Fruit fly (Drosophila melanogaster): Measurements from ENCODE around the gene CG32795.

Gene CG32795

DNA sequence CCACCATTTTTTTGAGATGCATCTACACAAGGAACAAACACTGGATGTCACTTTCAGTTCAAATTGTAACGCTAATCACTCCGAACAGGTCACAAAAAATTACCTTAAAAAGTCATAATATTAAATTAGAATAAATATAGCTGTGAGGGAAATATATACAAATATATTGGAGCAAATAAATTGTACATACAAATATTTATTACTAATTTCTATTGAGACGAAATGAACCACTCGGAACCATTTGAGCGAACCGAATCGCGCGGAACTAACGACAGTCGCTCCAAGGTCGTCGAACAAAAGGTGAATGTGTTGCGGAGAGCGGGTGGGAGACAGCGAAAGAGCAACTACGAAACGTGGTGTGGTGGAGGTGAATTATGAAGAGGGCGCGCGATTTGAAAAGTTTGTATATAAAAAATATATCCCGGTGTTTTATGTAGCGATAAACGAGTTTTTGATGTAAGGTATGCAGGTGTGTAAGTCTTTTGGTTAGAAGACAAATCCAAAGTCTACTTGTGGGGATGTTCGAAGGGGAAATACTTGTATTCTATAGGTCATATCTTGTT lies at the start of gene CG32795:
Gene CG32795, minus strand, starts transcription at position 513 of the 563 bp plus-strand sequence.
- TF ChIP-seq CTCF (optimal IDR thresholded peaks at IDR 0.05) (no peak), CG8478 (optimal IDR thresholded peaks at IDR 0.05) (no peak)

DNA sequence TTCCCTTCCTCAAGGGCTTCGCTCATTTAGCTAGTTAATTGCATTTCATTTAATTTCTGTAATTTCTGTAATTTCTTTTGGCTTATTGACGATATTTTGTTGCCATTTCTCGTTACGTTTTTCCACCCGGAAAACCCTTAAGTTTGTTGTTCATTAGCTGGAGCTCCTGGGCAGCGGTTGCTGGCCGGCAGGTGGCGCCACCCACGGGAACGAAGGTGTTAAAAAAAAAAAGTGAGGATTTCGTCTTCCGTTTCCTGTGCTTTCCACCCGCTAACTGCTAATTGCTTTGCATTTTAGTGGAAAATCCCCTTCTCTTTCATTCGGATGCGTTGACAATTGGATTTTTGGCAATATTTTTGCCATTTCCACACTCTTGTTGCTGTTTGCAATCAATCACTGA lies 24.1 kb upstream of the CG32795 start:
- TF ChIP-seq CG8478 (optimal IDR thresholded peaks at IDR 0.05) (no peak), CTCF (optimal IDR thresholded peaks at IDR 0.05) (peak; percentile 66 to 68)

dm6 chrX:2813106-2813505 lies 22.7 kb upstream of the CG32795 start:
- no peak for TF ChIP-seq CTCF (optimal IDR thresholded peaks at IDR 0.05)
- TF ChIP-seq CG8478 (optimal IDR thresholded peaks at IDR 0.05): no peak

dm6 chrX:2811703-2812102 lies 21.3 kb upstream of the CG32795 start:
- TF ChIP-seq CTCF (optimal IDR thresholded peaks at IDR 0.05) (no peak), CG8478 (optimal IDR thresholded peaks at IDR 0.05) (no peak)

DNA sequence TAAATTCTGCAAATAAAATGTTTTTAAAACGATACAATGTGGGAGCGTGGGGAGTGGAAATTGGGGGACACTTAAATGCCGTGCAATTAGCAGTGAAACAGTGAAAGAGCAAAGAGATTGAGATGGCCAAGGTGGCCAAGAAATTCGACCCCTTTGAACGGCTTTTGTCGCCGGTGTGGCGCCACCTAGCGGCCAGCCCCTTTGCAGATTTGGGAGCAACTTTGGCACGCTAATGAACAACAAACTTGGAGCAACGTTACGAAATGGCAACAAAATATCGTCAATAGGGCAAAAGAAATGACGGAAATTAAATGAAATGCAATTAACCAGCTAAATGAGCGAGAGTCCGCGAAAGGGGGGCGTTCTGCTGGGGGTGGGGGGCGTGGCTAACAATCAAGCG lies 20.7 kb upstream of the CG32795 start:
- TF ChIP-seq CG8478 (optimal IDR thresholded peaks at IDR 0.05): no peak
- peak; percentile 62 to 70 for TF ChIP-seq CTCF (optimal IDR thresholded peaks at IDR 0.05)

- TF ChIP-seq CG8478 (optimal IDR thresholded peaks at IDR 0.05): no peak
- no peak for TF ChIP-seq CTCF (optimal IDR thresholded peaks at IDR 0.05)
Measured at dm6 chrX:2809581-2809980, 19.2 kb upstream of the CG32795 start, which contains the start of gene CG12498. CG12498 (plus strand) TSS chrX:2809881.

dm6 chrX:2803776-2804175 lies 13.4 kb upstream of the CG32795 start:
- TF ChIP-seq CTCF (optimal IDR thresholded peaks at IDR 0.05): peak; percentile 56 to 73
- TF ChIP-seq CG8478 (optimal IDR thresholded peaks at IDR 0.05): no peak

dm6 chrX:2802998-2803397 lies 12.6 kb upstream of the CG32795 start:
- TF ChIP-seq CG8478 (optimal IDR thresholded peaks at IDR 0.05) (no peak), CTCF (optimal IDR thresholded peaks at IDR 0.05) (no peak)

dm6 chrX:2796345-2797256 lies 6.2 kb upstream of the CG32795 start, which contains the start of gene w:
w (minus strand) TSS chrX:2796466.
- TF ChIP-seq CTCF (optimal IDR thresholded peaks at IDR 0.05) (no peak), CG8478 (optimal IDR thresholded peaks at IDR 0.05) (no peak)

dm6 chrX:2794876-2795275 lies 4.5 kb upstream of the CG32795 start:
- no peak for TF ChIP-seq CG8478 (optimal IDR thresholded peaks at IDR 0.05)
- TF ChIP-seq CTCF (optimal IDR thresholded peaks at IDR 0.05): peak; percentile 43 to 62

DNA sequence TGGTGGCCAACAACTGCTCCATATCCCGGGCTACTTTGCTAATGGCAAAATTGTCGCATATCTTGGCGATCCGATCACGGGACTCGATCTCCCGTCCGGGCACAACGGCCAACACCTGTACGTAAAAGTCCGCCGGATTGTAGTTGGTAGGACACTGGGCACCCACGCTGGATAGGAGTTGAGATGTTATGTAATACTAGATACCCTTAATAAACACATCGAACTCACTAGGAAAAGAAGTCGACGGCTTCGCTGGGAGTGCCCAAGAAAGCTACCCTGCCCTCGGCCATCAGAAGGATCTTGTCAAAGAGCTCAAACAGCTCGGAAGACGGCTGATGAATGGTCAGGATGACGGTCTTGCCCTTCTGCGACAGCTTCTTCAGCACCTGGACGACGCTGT lies 1.5 kb upstream of the CG32795 start:
- TF ChIP-seq CTCF (optimal IDR thresholded peaks at IDR 0.05): no peak
- no peak for TF ChIP-seq CG8478 (optimal IDR thresholded peaks at IDR 0.05)

DNA sequence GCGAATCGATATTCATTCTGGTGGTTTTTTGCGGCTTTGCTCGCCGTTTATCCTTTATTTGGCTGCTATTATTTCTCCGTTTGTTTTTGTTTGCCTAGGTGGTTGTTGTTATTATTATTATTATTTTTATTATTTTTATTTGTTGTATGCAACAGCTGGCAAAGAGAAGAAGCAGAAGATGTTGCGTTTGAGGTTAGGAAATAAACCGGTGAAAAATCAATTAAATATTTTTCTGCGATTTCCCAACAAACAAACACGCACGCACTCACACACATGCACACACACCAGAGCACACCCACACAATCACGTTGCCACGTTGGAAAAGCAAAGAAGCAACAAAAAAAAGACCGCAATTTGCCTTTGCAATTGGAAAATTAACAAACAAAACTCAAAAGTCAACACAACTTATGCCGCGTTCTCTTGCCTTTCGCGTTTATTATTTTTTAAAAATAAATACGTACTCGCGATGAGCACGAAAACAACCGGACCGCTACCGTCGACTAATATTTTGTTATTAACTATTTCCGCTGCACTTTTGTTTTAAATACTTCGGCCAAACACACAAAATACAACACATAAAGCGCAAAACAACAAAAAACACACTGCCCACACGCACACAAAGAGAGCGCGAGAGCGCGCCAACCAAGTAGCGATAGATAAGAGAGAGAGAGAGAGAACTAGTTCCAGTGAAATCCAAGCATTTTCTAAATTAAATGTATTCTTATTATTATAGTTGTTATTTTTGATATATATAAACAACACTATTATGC lies 897 bp downstream of the CG32795 start:
- TF ChIP-seq CG8478 (optimal IDR thresholded peaks at IDR 0.05) (no peak), CTCF (optimal IDR thresholded peaks at IDR 0.05) (no peak)

DNA sequence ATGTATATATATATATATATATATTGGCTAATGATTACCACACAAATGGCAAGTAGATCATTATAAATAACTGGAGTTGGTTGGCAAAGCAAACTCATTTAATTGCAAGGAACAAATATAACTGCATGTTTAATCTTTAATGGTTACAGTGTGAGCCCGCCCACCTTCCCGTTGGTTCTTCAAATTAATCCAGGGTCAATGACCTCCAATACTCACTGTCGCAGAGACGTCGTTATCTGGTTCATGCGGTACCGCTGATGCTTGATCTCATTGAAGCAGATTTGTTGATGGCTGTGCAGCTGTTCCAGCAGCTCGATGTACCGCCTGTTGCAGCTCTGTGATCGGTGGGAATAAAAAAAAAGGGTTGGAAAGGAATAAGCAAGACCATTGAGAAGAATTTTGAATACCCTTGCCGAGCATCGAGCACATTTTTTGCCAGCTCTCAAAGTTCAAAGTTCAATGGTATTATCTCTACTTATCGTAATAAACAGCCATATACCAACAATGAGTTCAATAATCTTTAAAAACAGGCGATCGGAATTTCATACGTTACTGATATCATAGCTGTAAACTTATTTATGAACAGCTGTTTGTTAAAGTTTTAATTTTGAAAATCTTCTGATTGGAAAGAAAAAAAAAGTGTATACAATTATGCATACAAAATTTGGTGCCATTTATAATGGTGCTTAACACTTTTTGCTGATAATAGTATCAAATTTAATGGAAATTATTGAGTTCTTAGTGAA lies 1.9 kb downstream of the CG32795 start:
- no peak for TF ChIP-seq CG8478 (optimal IDR thresholded peaks at IDR 0.05)

- TF ChIP-seq CTCF (optimal IDR thresholded peaks at IDR 0.05) (no peak), CG8478 (optimal IDR thresholded peaks at IDR 0.05) (no peak)
Measured at dm6 chrX:2787857-2788256, 2.5 kb downstream of the CG32795 start.

DNA sequence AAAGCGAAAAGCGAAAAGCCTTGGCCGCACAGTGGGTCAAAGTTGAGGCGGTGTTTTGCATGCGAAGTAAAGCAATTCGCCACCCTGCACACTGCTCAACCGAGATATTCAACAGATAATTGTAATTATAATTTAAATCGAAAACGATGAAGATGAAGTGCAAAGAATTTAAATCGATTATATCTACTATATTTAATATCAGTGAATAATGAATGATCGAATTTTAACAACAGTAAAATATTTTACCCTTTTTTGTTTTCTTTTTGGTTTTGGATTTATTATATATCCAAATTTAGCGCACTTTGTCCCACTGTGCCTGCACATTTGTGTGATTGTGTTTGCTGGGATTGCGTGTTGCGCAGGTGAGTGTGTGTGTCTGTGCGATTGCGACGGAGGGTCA lies 3.1 kb downstream of the CG32795 start:
- TF ChIP-seq CTCF (optimal IDR thresholded peaks at IDR 0.05) (no peak), CG8478 (optimal IDR thresholded peaks at IDR 0.05) (no peak)

Measured in S2 (cell line).